Worm (Caenorhabditis elegans) whole organism, dauer: ENCODE data around the gene nlp-57.

Experiments
- unc-62 ChIP-seq: sonication (generic microtip); optimal IDR thresholded peaks from 2 replicates; lab custom pipeline; 2017; ENCODE audit warnings: missing biosample characterization, missing genetic modification reagents, missing genetic modification characterization

Gene nlp-57

ce11 chrX:11324240-11324639, 7.4 kb downstream of the nlp-57 start, which contains the start of gene asm-2:
Gene asm-2, minus strand, starts transcription at chrX:11324251.
- TF ChIP-seq unc-62, result no peak

DNA sequence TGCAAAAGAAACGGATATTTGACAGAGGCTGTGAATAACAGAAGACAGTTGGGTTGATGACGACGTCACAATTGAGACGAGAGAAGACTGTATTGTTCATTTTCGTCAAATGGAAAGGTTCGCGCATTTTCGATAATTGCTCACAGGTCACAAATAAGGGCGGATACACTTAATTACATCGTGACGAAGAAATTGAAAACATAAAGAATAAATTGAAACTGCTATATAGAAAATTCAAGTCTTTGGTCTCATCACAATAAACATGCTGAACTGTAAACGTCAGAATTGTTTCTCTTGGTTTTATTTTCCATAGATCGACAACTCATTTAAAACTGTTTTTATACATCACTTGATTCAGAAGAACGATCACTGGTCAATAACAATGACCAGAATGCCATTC, 10.0 kb downstream of the nlp-57 start, which contains the start of gene ZK455.5:
TSS of gene ZK455.5 (minus strand) at position 101 of the 400 bp plus-strand sequence.
- TF ChIP-seq unc-62, result no peak

DNA sequence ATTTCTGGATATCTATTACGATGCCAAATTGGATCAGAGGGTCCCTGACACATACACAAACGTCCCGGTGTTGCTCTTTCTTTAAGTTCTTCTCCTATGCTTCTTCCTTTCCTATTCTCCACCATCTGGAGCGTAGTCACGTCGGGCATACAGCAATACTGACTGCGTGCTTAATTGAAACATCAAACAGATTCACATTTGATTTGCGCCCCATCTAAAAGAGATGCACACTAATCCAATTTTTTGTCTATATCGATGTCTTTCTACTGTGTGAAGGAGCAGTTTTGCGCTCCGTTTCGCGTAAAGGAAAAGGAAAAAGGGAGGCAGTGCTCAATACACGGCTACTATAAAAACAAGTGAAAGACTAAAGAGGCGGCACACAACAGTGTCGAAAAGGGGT, 11.9 kb downstream of the nlp-57 start:
- TF ChIP-seq unc-62, result no peak

DNA sequence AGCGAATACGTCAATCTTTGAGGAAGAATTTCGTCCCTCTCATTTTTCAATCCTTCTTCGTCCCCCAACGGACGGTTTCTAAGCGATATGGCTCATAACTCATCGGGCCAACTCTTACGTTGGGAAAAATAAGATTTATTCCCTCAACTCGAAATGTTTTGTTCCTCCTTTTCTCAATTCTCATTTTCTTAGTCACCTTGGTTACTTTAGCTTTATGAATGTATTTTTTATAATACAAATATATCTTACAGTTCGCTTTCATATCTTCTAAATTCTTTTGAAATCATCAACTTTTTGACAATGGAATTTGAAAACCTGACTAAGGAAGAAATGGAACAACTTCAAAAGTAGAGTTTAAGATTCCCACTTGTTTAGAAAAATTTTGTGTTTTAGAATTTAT, 12.6 kb downstream of the nlp-57 start, which contains the start of gene npr-9:
TSS of gene npr-9 (plus strand) at position 301 of the 400 bp plus-strand sequence.
- TF ChIP-seq unc-62, result no peak

DNA sequence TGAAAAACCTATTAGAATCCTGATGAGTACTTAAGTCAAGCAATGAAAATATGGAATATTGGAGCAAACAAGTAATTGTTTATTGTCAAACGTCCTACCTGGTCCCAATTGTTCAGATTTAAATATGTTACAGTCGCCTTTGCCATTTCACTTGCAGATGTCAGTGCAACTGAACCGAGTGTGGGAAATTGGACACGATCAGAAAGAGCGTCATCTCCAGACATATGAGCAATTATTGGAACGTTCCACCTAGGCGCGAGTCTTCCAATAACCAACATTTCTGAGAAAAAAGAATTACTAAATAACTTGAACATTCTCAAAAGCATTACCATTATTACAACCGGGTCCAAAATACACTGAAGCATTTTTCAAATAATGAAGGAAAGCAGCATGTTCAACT, 20.2 kb downstream of the nlp-57 start:
- no peak for TF ChIP-seq unc-62

ce11 chrX:11337783-11338182, 20.9 kb downstream of the nlp-57 start, which contains the start of gene gcy-9:
Gene gcy-9, minus strand, starts transcription at chrX:11337883.
- no peak for TF ChIP-seq unc-62

DNA sequence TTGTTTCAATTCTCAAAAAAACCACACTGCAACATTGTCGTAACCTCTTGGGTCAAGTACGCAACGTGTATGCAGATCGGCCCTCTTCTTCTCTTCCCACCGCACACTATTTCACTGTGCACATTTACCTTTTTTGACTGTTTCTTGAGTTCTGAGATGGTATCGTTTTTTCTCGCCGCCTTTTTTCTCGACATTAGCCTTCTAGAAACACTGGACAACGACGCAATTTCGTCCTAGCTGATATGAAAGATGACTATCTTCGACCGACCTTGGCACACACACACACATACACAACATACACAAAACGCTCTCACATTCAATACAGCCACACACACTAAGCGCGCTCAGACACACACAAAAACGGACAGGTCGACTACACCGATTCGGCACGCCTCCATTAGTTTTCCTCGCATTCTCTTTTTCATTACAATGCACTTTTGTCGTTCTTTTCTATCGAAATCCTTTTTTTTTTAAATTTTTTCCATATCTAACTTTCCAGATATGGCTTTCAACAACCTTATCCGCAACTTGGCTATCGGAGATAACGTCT, 22.6 kb downstream of the nlp-57 start, which contains the start of gene aco-1:
TSS of gene aco-1 (plus strand) at position 500 of the 550 bp plus-strand sequence.
- no peak for TF ChIP-seq unc-62

ce11 chrX:11340478-11340877, 23.6 kb downstream of the nlp-57 start:
- no peak for TF ChIP-seq unc-62

ce11 chrX:11344899-11345298, 28.0 kb downstream of the nlp-57 start:
- TF ChIP-seq unc-62, result no peak

DNA sequence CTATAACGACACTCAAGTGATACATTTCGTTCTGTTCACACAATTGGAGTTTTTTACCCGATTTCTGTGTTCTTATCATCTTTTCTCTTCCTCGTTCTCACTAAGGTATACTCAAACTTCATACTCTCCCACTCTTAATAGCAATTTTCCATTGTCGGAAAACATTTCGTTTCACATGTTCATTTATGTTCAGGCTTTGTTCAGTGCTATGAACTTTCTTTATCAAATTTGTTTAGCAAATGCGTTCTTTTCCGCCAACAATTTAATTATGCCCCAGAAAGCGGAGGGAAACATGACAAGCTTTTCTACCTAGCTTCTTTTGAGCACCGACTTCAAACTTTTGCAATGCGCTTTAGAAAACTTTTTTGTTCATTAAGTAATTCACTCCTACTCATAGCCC, 28.6 kb downstream of the nlp-57 start:
- no peak for TF ChIP-seq unc-62

ce11 chrX:11346155-11346554, 29.3 kb downstream of the nlp-57 start, which contains the start of gene oct-2:
Gene oct-2, plus strand, starts transcription at chrX:11346455.
- TF ChIP-seq unc-62, result no peak

DNA sequence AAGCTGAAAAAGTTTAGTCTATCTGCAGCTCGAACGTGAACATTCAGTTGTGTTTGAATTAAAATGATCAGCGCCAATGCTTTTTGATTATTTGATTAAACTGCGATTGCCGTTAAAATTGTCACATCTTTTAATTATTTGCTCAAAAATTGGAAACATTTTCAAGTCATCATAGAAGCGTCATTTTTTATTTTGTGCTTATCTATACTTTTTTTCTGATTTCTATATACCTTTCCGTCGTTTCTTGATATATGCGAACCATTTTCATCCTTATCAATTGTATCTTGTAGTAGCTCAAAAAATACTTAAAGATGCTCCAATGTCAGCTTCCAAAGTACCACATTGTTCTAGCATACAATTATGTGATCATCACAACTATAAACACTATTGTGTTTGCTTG, 34.4 kb downstream of the nlp-57 start:
- no peak for TF ChIP-seq unc-62

DNA sequence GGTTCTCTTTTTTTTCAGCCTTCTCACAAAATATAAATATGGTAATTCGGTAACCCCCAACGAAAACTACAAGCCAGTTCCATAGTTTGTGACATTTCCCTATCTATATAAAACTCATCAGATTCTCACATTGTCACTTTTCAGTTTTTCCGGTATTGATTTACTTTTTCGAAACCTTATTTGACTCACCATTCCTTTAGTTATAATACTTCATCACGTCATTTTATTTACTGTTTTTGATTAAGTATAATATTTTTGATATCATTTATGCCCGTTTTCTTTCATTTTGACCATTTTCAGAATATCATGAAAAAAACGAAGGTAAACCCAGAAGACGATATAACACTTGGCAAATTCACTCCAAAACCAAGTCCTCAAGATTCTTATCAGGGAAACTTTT, 35.0 kb downstream of the nlp-57 start, which contains the start of gene pgp-3:
TSS of gene pgp-3 (plus strand) at position 301 of the 400 bp plus-strand sequence.
- TF ChIP-seq unc-62, result no peak

DNA sequence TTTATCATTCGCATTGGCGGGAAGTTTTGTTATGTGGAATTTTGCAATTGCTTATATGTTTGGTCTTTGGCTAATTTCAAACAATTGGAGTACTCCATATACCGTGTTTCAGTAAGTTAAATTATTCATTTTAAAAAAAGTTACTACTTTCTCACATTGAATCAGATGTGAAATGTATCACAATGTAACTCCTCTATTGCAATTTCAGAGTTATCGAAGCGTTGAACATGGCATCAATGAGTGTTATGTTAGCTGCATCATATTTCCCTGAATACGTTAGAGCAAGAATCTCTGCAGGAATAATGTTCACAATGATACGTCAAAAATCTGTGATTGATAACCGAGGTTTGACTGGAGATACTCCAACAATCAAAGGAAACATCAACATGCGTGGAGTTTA, 39.0 kb downstream of the nlp-57 start:
- no peak for TF ChIP-seq unc-62

- no peak for TF ChIP-seq unc-62
Observed at ce11 chrX:11357516-11357915, 40.7 kb downstream of the nlp-57 start, which contains the start of gene pgp-4. Gene pgp-4, plus strand, starts transcription at chrX:11357816.

ce11 chrX:11364914-11365313, 48.1 kb downstream of the nlp-57 start:
- TF ChIP-seq unc-62, result no peak

DNA sequence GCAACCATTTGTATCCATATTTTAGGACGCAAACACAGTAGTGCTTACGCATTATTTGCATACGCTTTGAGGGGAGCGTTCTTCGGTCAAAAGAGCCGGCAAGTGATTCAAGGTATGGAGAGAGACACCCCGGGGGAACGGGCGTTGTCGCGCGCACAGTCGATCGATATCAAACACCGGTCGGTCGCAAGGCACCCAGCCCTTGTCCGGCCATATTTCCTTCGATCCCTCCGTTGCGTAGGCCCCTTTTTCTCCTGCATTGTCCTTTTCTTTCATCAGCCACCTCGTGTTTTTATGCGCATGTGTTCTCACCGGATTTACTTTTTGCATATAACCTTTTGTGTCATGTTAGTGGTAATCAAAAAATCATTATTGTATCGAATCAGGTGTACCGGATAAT, 49.1 kb downstream of the nlp-57 start:
- TF ChIP-seq unc-62, result no peak

ce11 chrX:11367087-11367486, 50.2 kb downstream of the nlp-57 start:
- TF ChIP-seq unc-62, result no peak

ce11 chrX:11367640-11368039, 50.8 kb downstream of the nlp-57 start:
- TF ChIP-seq unc-62, result no peak
